Worm (Caenorhabditis elegans) whole organism, late embryonic: ENCODE results near the gene T13F3.4.

Experiments
- F13H6.1 ChIP-seq: sonication (generic microtip); optimal IDR thresholded peaks from 2 replicates; lab custom pipeline; 2016; ENCODE audit warnings: missing genetic modification characterization, missing compliant biosample characterization
- ama-1 ChIP-seq: fragments of 150-350 bp; optimal IDR thresholded peaks from 2 replicates; lab custom pipeline; 2014
- dmd-4 ChIP-seq: sonication (generic microtip); optimal IDR thresholded peaks from 2 replicates; lab custom pipeline; 2016; ENCODE audit warnings: borderline replicate concordance, missing genetic modification characterization, missing compliant biosample characterization
- hlh-13 ChIP-seq: fragments of 200-800 bp; sonication (Bioruptor generic); optimal IDR thresholded peaks from 2 replicates; lab custom pipeline; 2018; ENCODE audit warnings: mild to moderate bottlenecking, missing genetic modification characterization, missing compliant biosample characterization
- mec-3 ChIP-seq: sonication (generic microtip); optimal IDR thresholded peaks from 2 replicates; lab custom pipeline; 2016; ENCODE audit warnings: borderline replicate concordance, missing genetic modification characterization, missing compliant biosample characterization
- pag-3 ChIP-seq: sonication (generic microtip); optimal IDR thresholded peaks from 2 replicates; lab custom pipeline; 2016; ENCODE audit warnings: missing compliant biosample characterization, missing genetic modification characterization, borderline replicate concordance
- pros-1 ChIP-seq: fragments of 150-350 bp; optimal IDR thresholded peaks from 2 replicates; lab custom pipeline; 2014; ENCODE audit warnings: missing biosample characterization, missing genetic modification reagents, missing genetic modification characterization

DNA sequence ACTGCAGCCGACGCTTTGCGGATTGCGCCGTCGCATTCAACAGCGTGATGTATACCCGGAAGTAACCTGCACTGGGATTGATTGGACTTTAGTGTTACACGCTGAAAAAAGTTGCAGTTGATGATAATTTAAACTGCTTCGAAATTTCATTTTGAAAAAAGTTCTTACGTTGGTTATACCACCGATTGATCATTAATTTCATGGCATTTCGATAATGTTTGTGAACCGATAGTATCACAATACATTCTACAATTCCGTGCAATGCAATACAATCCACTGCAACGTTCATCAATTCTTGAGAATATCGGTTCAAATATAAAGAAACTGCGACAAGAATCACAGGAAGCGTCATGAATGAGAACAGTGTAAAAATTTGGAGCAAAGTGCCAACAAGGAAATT, 31.3 kb downstream of the T13F3.4 start, which contains the start of gene F21H7.3:
- TF ChIP-seq hlh-13 (GFP tag; lab: Kevin White, UChicago) (no peak), F13H6.1 (tag; lab: Kevin White, UChicago) (no peak), pag-3 (tag; lab: Kevin White, UChicago) (no peak), ama-1 (lab: Kevin White, UChicago) (no peak), dmd-4 (tag; lab: Kevin White, UChicago) (no peak), mec-3 (no peak), pros-1 (tag; lab: Kevin White, UChicago) (no peak)
